Worm (Caenorhabditis elegans) whole organism, midembryonic: Measurements from ENCODE around the gene C51E3.6.

ENCODE experiments used
- T22C8.4 ChIP-seq: fragments of 200-800 bp; sonication (Bioruptor generic); IDR thresholded peaks from 2 replicates; pipeline ENCODE4 v1.3.6; 2022; ENCODE audit warnings: missing genetic modification characterization, missing compliant biosample characterization
- cog-1 ChIP-seq: sonication (generic microtip); optimal IDR thresholded peaks from 2 replicates; lab custom pipeline; 2016; ENCODE audit warnings: missing genetic modification characterization, missing compliant biosample characterization
- klf-2 ChIP-seq: fragments of 200-800 bp; sonication (Bioruptor generic); conservative IDR thresholded peaks from 2 replicates; pipeline ENCODE4 v1.3.6; 2022; ENCODE audit warnings: missing genetic modification reagents, missing genetic modification characterization, missing compliant biosample characterization
- tab-1 ChIP-seq: fragments of 200-800 bp; sonication (Bioruptor generic); IDR thresholded peaks from 2 replicates; pipeline ENCODE4 v1.3.6; 2022; ENCODE audit warnings: missing genetic modification characterization, missing compliant biosample characterization
- ztf-23 ChIP-seq: fragments of 200-800 bp; sonication (Bioruptor generic); IDR thresholded peaks from 2 replicates; pipeline ENCODE4 v1.3.6; 2022; ENCODE audit warnings: missing genetic modification reagents, missing genetic modification characterization, missing compliant biosample characterization

DNA sequence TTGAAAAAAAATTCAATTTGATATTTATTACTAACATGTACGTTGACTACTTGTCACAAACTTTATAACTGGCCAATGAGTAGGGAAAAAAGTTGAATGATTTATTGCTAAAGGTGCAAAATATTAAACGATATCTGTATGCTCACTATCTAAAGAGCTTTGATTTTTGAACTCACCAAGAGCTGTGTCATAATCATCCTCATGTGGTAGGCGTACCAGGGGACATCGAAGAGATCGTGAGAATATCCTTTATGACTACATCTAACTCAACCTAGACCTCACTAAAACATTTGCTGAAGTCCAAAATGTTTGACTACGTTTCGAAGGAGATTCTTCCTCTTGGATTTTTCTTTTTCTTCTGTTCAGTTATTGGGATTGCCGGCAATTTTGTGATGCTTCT lies 14.0 kb downstream of the C51E3.6 start, which contains the start of gene srsx-28:
- no peak for TF ChIP-seq klf-2 (GFP tag; lab: Robert Waterston, UW)
- no peak for TF ChIP-seq ztf-23
- no peak for TF ChIP-seq tab-1 (GFP tag; lab: Robert Waterston, UW)
- TF ChIP-seq cog-1 (tag; lab: Kevin White, UChicago): no peak
- TF ChIP-seq T22C8.4 (GFP tag; lab: Robert Waterston, UW): no peak
